Fruit fly (Drosophila melanogaster) whole organism, embryonic: ENCODE data around the gene Cep135.
A peak's percentile ranks its signal among the peaks of the same experiment; 100 is the strongest.

Experiments used
- BEAF-32 ChIP-seq: fragments of 200-800 bp; sonication (Bioruptor generic); optimal IDR thresholded peaks from 3 replicates; lab custom pipeline; 2017; ENCODE audit warnings: missing biosample characterization, missing genetic modification characterization, mild to moderate bottlenecking, moderate library complexity, missing genetic modification reagents
- CG11093 ChIP-seq: fragments of 200-800 bp; sonication (Bioruptor generic); IDR thresholded peaks from 3 replicates; pipeline ENCODE4 v1.3.6; 2022; ENCODE audit warnings: missing biosample characterization, missing genetic modification characterization
- CG12942 ChIP-seq: fragments of 200-800 bp; sonication (Bioruptor generic); optimal IDR thresholded peaks from 3 replicates; lab custom pipeline; 2016; ENCODE audit warnings: missing biosample characterization, missing genetic modification characterization
- CG16863 ChIP-seq: fragments of 200-800 bp; sonication (Bioruptor generic); optimal IDR thresholded peaks from 3 replicates; lab custom pipeline; 2016; ENCODE audit warnings: missing biosample characterization, missing genetic modification characterization
- CG18262 ChIP-seq: fragments of 200-800 bp; optimal IDR thresholded peaks from 3 replicates; lab custom pipeline; 2019; ENCODE audit warnings: missing biosample characterization, mild to moderate bottlenecking, missing genetic modification characterization, moderate library complexity
- CG30403 ChIP-seq: fragments of 200-800 bp; sonication (Bioruptor generic); optimal IDR thresholded peaks from 3 replicates; lab custom pipeline; 2016; ENCODE audit warnings: missing biosample characterization, missing genetic modification characterization
- CG32767 ChIP-seq: fragments of 200-800 bp; sonication (Bioruptor generic); IDR thresholded peaks from 2 replicates; pipeline ENCODE4 v1.3.6; 2022; ENCODE audit warnings: missing biosample characterization, missing genetic modification characterization
- CG3281 ChIP-seq: fragments of 200-800 bp; sonication (Bioruptor generic); optimal IDR thresholded peaks from 3 replicates; lab custom pipeline; 2017; ENCODE audit warnings: missing biosample characterization, mild to moderate bottlenecking, missing genetic modification characterization
- CG7271 ChIP-seq: fragments of 200-800 bp; sonication (Bioruptor generic); optimal IDR thresholded peaks from 2 replicates; lab custom pipeline; 2018; ENCODE audit warnings: missing biosample characterization, mild to moderate bottlenecking, missing genetic modification characterization, moderate library complexity
- CG9609 ChIP-seq: fragments of 200-800 bp; sonication (Bioruptor generic); optimal IDR thresholded peaks from 3 replicates; lab custom pipeline; 2016; ENCODE audit warnings: missing biosample characterization, missing genetic modification characterization
- CG9797 ChIP-seq: fragments of 200-800 bp; sonication (Bioruptor generic); optimal IDR thresholded peaks from 3 replicates; lab custom pipeline; 2018; ENCODE audit warnings: missing biosample characterization, mild to moderate bottlenecking, missing genetic modification characterization
- Deaf1 ChIP-seq: fragments of 200-800 bp; optimal IDR thresholded peaks from 3 replicates; lab custom pipeline; 2019; ENCODE audit warnings: missing biosample characterization, mild to moderate bottlenecking, missing genetic modification characterization, moderate library complexity
- Dref ChIP-seq: fragments of 200-800 bp; sonication (Bioruptor generic); IDR thresholded peaks from 2 replicates; pipeline ENCODE4 v1.3.6; 2022; ENCODE audit warnings: missing biosample characterization, missing genetic modification characterization
- Drgx ChIP-seq: fragments of 200-800 bp; sonication (Bioruptor generic); IDR thresholded peaks from 2 replicates; pipeline ENCODE4 v1.3.6; 2022; ENCODE audit warnings: missing biosample characterization, missing genetic modification characterization
- E2f1 ChIP-seq: fragments of 200-800 bp; sonication (Bioruptor generic); IDR thresholded peaks from 2 replicates; pipeline ENCODE4 v1.3.6; 2022; ENCODE audit warnings: missing biosample characterization, missing genetic modification characterization
- Eip74EF ChIP-seq, 2 experiments: fragments of 200-800 bp in 1 of 2; fragments of >200 bp in 1 of 2; sonication (Bioruptor generic) in 1 of 2; optimal IDR thresholded peaks; 2 replicates each; lab custom pipeline; 2017 to 2019; ENCODE audit warnings: missing biosample characterization in 2 of 2, missing genetic modification characterization in 2 of 2, mild to moderate bottlenecking in 1 of 2, moderate library complexity in 1 of 2
- Ets97D ChIP-seq: fragments of 200-800 bp; sonication (Bioruptor generic); optimal IDR thresholded peaks from 3 replicates; lab custom pipeline; 2016; ENCODE audit warnings: missing biosample characterization, missing genetic modification characterization
- Fer1 ChIP-seq: fragments of 200-800 bp; sonication (Bioruptor generic); optimal IDR thresholded peaks from 2 replicates; lab custom pipeline; 2017; ENCODE audit warnings: missing biosample characterization, mild to moderate bottlenecking, missing genetic modification characterization
- Fer2 ChIP-seq: fragments of 200-800 bp; sonication (Bioruptor generic); optimal IDR thresholded peaks from 2 replicates; lab custom pipeline; 2018; ENCODE audit warnings: missing biosample characterization, mild to moderate bottlenecking, missing genetic modification characterization, moderate library complexity
- Kr ChIP-seq: fragments of 200-800 bp; sonication (Bioruptor generic); optimal IDR thresholded peaks from 2 replicates; lab custom pipeline; 2017; ENCODE audit warnings: missing biosample characterization, mild to moderate bottlenecking, missing genetic modification characterization
- Med ChIP-seq: fragments of 200-800 bp; sonication (Bioruptor generic); peaks from one replicate; lab custom pipeline; 2016; ENCODE audit warnings: missing biosample characterization, missing genetic modification characterization, mild to moderate bottlenecking, inconsistent platforms, moderate library complexity
- Neu2 ChIP-seq: fragments of 200-800 bp; sonication (Bioruptor generic); optimal IDR thresholded peaks from 3 replicates; lab custom pipeline; 2016; ENCODE audit warnings: missing biosample characterization, missing genetic modification characterization, borderline replicate concordance
- Oaz ChIP-seq: fragments of 200-800 bp; sonication (Bioruptor generic); IDR thresholded peaks from 2 replicates; pipeline ENCODE4 v1.3.6; 2022; ENCODE audit warnings: missing biosample characterization, missing genetic modification characterization
- Sin3A ChIP-seq: fragments of >200 bp; optimal IDR thresholded peaks from 2 replicates; lab custom pipeline; 2018
- Stat92E ChIP-seq, 3 experiments: fragments of >200 bp in 2 of 3; fragments of 200-800 bp in 1 of 3; sonication (Bioruptor generic) in 1 of 3; optimal IDR thresholded peaks; 2 replicates each; lab custom pipeline; 2017 to 2019; ENCODE audit warnings: missing biosample characterization in 3 of 3, missing genetic modification characterization in 3 of 3, mild to moderate bottlenecking in 1 of 3, moderate library complexity in 1 of 3
- ab ChIP-seq: fragments of 200-800 bp; sonication (Bioruptor generic); optimal IDR thresholded peaks from 2 replicates; lab custom pipeline; 2016; ENCODE audit warnings: missing biosample characterization, missing genetic modification characterization
- amos ChIP-seq: fragments of 200-800 bp; sonication (Bioruptor generic); IDR thresholded peaks from 2 replicates; pipeline ENCODE4 v1.3.6; 2022; ENCODE audit warnings: missing biosample characterization, missing genetic modification characterization; ENCODE audit not compliant: partially characterized antibody
- az2 ChIP-seq: fragments of 200-800 bp; sonication (Bioruptor generic); optimal IDR thresholded peaks from 3 replicates; lab custom pipeline; 2016; ENCODE audit warnings: missing biosample characterization, missing genetic modification characterization
- bigmax ChIP-seq: fragments of 200-800 bp; sonication (Bioruptor generic); optimal IDR thresholded peaks from 2 replicates; lab custom pipeline; 2018; ENCODE audit warnings: missing biosample characterization, mild to moderate bottlenecking, missing genetic modification characterization
- caup ChIP-seq: fragments of 200-800 bp; sonication (Bioruptor generic); optimal IDR thresholded peaks from 3 replicates; lab custom pipeline; 2017; ENCODE audit warnings: missing biosample characterization, mild to moderate bottlenecking, missing genetic modification characterization, moderate library complexity; ENCODE audit not compliant: severe bottlenecking
- corto ChIP-seq: fragments of 200-800 bp; sonication (Bioruptor generic); optimal IDR thresholded peaks from 2 replicates; lab custom pipeline; 2016; ENCODE audit warnings: missing biosample characterization, mild to moderate bottlenecking, missing genetic modification characterization, moderate library complexity
- en ChIP-seq: fragments of 200-800 bp; sonication (Bioruptor generic); optimal IDR thresholded peaks from 2 replicates; lab custom pipeline; 2016; ENCODE audit warnings: missing biosample characterization, missing genetic modification characterization
- esg ChIP-seq: fragments of 200-800 bp; sonication (Bioruptor generic); conservative IDR thresholded peaks from 2 replicates; pipeline ENCODE4 v1.3.6; 2022; ENCODE audit warnings: missing biosample characterization, missing genetic modification characterization
- exex ChIP-seq: fragments of 200-800 bp; sonication (Bioruptor generic); optimal IDR thresholded peaks from 4 replicates; lab custom pipeline; 2018; ENCODE audit warnings: missing biosample characterization, mild to moderate bottlenecking, missing genetic modification characterization, moderate library complexity
- fd3F ChIP-seq: fragments of 200-800 bp; sonication (Bioruptor generic); optimal IDR thresholded peaks from 2 replicates; lab custom pipeline; 2018; ENCODE audit warnings: missing biosample characterization, mild to moderate bottlenecking, missing genetic modification characterization, moderate library complexity
- fru ChIP-seq: fragments of >200 bp; optimal IDR thresholded peaks from 2 replicates; lab custom pipeline; 2017
- her ChIP-seq: fragments of 200-800 bp; sonication (Bioruptor generic); optimal IDR thresholded peaks from 2 replicates; lab custom pipeline; 2016; ENCODE audit warnings: missing biosample characterization, missing genetic modification characterization
- lbe ChIP-seq: fragments of 200-800 bp; sonication (Bioruptor generic); optimal IDR thresholded peaks from 2 replicates; lab custom pipeline; 2016; ENCODE audit warnings: missing biosample characterization, mild to moderate bottlenecking, missing genetic modification characterization
- lov ChIP-seq, 2 experiments: fragments of 200-800 bp in 1 of 2; fragments of >200 bp in 1 of 2; sonication (Bioruptor generic) in 1 of 2; IDR thresholded peaks in 1 of 2; optimal IDR thresholded peaks in 1 of 2; 2 replicates in 1 of 2; 3 replicates in 1 of 2; pipeline versions ENCODE4 v1.3.6 to Lab custom; 2017 to 2022; ENCODE audit warnings: missing biosample characterization in 1 of 2, missing genetic modification characterization in 1 of 2
- nom ChIP-seq: fragments of 200-800 bp; sonication (Bioruptor generic); optimal IDR thresholded peaks from 2 replicates; lab custom pipeline; 2017; ENCODE audit warnings: missing biosample characterization, missing genetic modification characterization, mild to moderate bottlenecking, moderate library complexity, missing genetic modification reagents
- onecut ChIP-seq: fragments of 200-800 bp; sonication (Bioruptor generic); IDR thresholded peaks from 2 replicates; pipeline ENCODE4 v1.3.6; 2022; ENCODE audit warnings: missing biosample characterization, missing genetic modification characterization
- ro ChIP-seq: fragments of 200-800 bp; sonication (Bioruptor generic); IDR thresholded peaks from 2 replicates; pipeline ENCODE4 v1.3.6; 2022; ENCODE audit warnings: missing biosample characterization, missing genetic modification characterization
- salm ChIP-seq: fragments of 200-800 bp; sonication (Bioruptor generic); optimal IDR thresholded peaks from 2 replicates; lab custom pipeline; 2018; ENCODE audit warnings: missing biosample characterization, mild to moderate bottlenecking, missing genetic modification characterization
- sim ChIP-seq: fragments of 200-800 bp; sonication (Bioruptor generic); IDR thresholded peaks from 2 replicates; pipeline ENCODE4 v1.3.6; 2022; ENCODE audit warnings: missing biosample characterization, missing genetic modification characterization
- sug ChIP-seq: fragments of 200-800 bp; optimal IDR thresholded peaks from 2 replicates; lab custom pipeline; 2019; ENCODE audit warnings: missing biosample characterization, mild to moderate bottlenecking, missing genetic modification characterization, moderate library complexity
- trem ChIP-seq: fragments of 200-800 bp; optimal IDR thresholded peaks from 3 replicates; lab custom pipeline; 2019; ENCODE audit warnings: missing biosample characterization, mild to moderate bottlenecking, missing genetic modification characterization, moderate library complexity
- vfl ChIP-seq: fragments of 200-800 bp; sonication (Bioruptor generic); optimal IDR thresholded peaks from 2 replicates; lab custom pipeline; 2016; ENCODE audit warnings: missing biosample characterization, missing genetic modification characterization
- vvl ChIP-seq: fragments of 200-800 bp; sonication (Bioruptor generic); IDR thresholded peaks from 2 replicates; pipeline ENCODE4 v1.3.6; 2022; ENCODE audit warnings: missing biosample characterization, missing genetic modification characterization
- wek ChIP-seq: fragments of 200-800 bp; sonication (Bioruptor generic); optimal IDR thresholded peaks from 3 replicates; lab custom pipeline; 2018; ENCODE audit warnings: missing biosample characterization, mild to moderate bottlenecking, missing genetic modification characterization, moderate library complexity

The Cep135 gene

dm6 chr3L:15104849-15105555, 11.5 kb upstream of the Cep135 start (continued):
- TF ChIP-seq amos (GFP tag; lab: Robert Waterston, UW), result no peak
- TF ChIP-seq CG3281 (GFP tag; lab: Kevin White, UChicago), result peak; percentile 43
- no peak for TF ChIP-seq wek (GFP tag; lab: Kevin White, UChicago)
- peak; percentile 86 for TF ChIP-seq Drgx (GFP tag; lab: Robert Waterston, UW)
- no peak for TF ChIP-seq CG32767 (GFP tag; lab: Robert Waterston, UW)
- peak; percentile 59 for TF ChIP-seq lbe (GFP tag; lab: Kevin White, UChicago)
- peak; percentile 12 for TF ChIP-seq Fer2 (tag; lab: Kevin White, UChicago)
- no peak for TF ChIP-seq onecut (GFP tag; lab: Robert Waterston, UW)
- TF ChIP-seq Med (GFP tag; lab: Kevin White, UChicago), result peak; percentile 83
- peak; percentile 74 for TF ChIP-seq CG30403 (GFP tag; lab: Kevin White, UChicago)
- TF ChIP-seq Deaf1, result no peak
- no peak for TF ChIP-seq ab (GFP tag; lab: Kevin White, UChicago)
- TF ChIP-seq E2f1 (GFP tag; lab: Robert Waterston, UW), result 0 out of 2 replicates have a peak, but pooled peaks have one; percentile 16
- TF ChIP-seq CG12942, result peak; percentile 41
- TF ChIP-seq Kr, result no peak
- peak; percentile 7 for TF ChIP-seq sug (tag; lab: Kevin White, UChicago)
- peak; percentile 2 for TF ChIP-seq Ets97D
- TF ChIP-seq Stat92E (GFP tag; optimal IDR thresholded peaks at IDR 0.05; lab: Kevin White, UChicago), result no peak
- TF ChIP-seq Neu2, result no peak
- peak; percentile 65; the same call in 1 of the 3 replicates for TF ChIP-seq CG11093 (GFP tag; lab: Robert Waterston, UW)
- no peak for TF ChIP-seq Sin3A (lab: Kevin White, UChicago)
- TF ChIP-seq en (GFP tag; lab: Kevin White, UChicago), result peak; percentile 2
- no peak for TF ChIP-seq trem
- TF ChIP-seq nom (GFP tag; lab: Kevin White, UChicago), result peak; percentile 64
- TF ChIP-seq CG18262, result peak; percentile 46
- no peak for TF ChIP-seq caup (GFP tag; lab: Kevin White, UChicago)
- TF ChIP-seq vfl (GFP tag; lab: Kevin White, UChicago), result peak; percentile 46
- peak; percentile 56 for TF ChIP-seq esg (GFP tag; lab: Robert Waterston, UW)
- TF ChIP-seq exex (tag; lab: Kevin White, UChicago), result no peak
- peak; percentile 32 for TF ChIP-seq az2 (GFP tag; lab: Kevin White, UChicago)
- TF ChIP-seq corto (GFP tag; lab: Kevin White, UChicago), result peak; percentile 55
- peak; percentile 38 for TF ChIP-seq Fer1 (GFP tag; lab: Kevin White, UChicago)
- TF ChIP-seq fru (lab: Kevin White, UChicago), result no peak
- no peak for TF ChIP-seq lov (optimal IDR thresholded peaks at IDR 0.05; lab: Kevin White, UChicago)
- TF ChIP-seq lov (GFP tag; IDR thresholded peaks at IDR 0.05; lab: Robert Waterston, UW), result no peak
- peak; percentile 65 for TF ChIP-seq CG16863 (GFP tag; lab: Kevin White, UChicago)
- no peak for TF ChIP-seq Eip74EF (GFP tag; optimal IDR thresholded peaks at IDR 0.05; lab: Kevin White, UChicago)
- TF ChIP-seq CG9609 (GFP tag; lab: Kevin White, UChicago), result peak; percentile 51
- TF ChIP-seq Oaz (GFP tag; lab: Robert Waterston, UW), result 0 out of 2 replicates have a peak, but pooled peaks have one; percentile 32
- no peak for TF ChIP-seq Dref (GFP tag; lab: Robert Waterston, UW)
- TF ChIP-seq ro (GFP tag; lab: Robert Waterston, UW), result no peak; the same call in 1 of the 2 replicates
- no peak; the same call in 1 of the 2 replicates for TF ChIP-seq vvl (GFP tag; lab: Robert Waterston, UW)
- peak; percentile 3 for TF ChIP-seq salm (tag; lab: Kevin White, UChicago)
- TF ChIP-seq bigmax (GFP tag; lab: Kevin White, UChicago), result no peak
- TF ChIP-seq BEAF-32 (GFP tag; lab: Kevin White, UChicago), result no peak
- peak; percentile 49 for TF ChIP-seq her (GFP tag; lab: Kevin White, UChicago)
- TF ChIP-seq CG7271, result no peak
- no peak for TF ChIP-seq sim
- TF ChIP-seq CG9797 (GFP tag; lab: Kevin White, UChicago), result no peak
- TF ChIP-seq fd3F (GFP tag; lab: Kevin White, UChicago), result peak; percentile 44
